Fruit fly (Drosophila melanogaster) whole organism, embryonic: ENCODE measurements around the gene Rtca.

ENCODE experiments used
- Adf1 ChIP-seq: fragments of 200-800 bp; sonication (Bioruptor generic); IDR thresholded peaks from 2 replicates; pipeline ENCODE4 v1.3.6; 2022; ENCODE audit warnings: missing biosample characterization, missing genetic modification characterization
- Bdp1 ChIP-seq: fragments of 200-800 bp; sonication (Bioruptor generic); optimal IDR thresholded peaks from 3 replicates; lab custom pipeline; 2016; ENCODE audit warnings: missing biosample characterization, missing genetic modification characterization
- CG10543 ChIP-seq: fragments of 200-800 bp; sonication (Bioruptor generic); optimal IDR thresholded peaks from 3 replicates; lab custom pipeline; 2017; ENCODE audit warnings: missing biosample characterization, mild to moderate bottlenecking, missing genetic modification characterization, moderate library complexity
- CG10979 ChIP-seq: fragments of 200-800 bp; sonication (Bioruptor generic); optimal IDR thresholded peaks from 2 replicates; lab custom pipeline; 2018; ENCODE audit warnings: missing biosample characterization, mild to moderate bottlenecking, missing genetic modification characterization, moderate library complexity
- CG11456 ChIP-seq: fragments of 200-800 bp; sonication (Bioruptor generic); IDR thresholded peaks from 3 replicates; pipeline ENCODE4 v1.3.6; 2022; ENCODE audit warnings: missing biosample characterization, missing genetic modification characterization
- CG11696 ChIP-seq: fragments of 200-800 bp; sonication (Bioruptor generic); IDR thresholded peaks from 2 replicates; pipeline ENCODE4 v1.3.6; 2022; ENCODE audit warnings: missing biosample characterization, missing genetic modification characterization
- CG12744 ChIP-seq: fragments of 200-800 bp; sonication (Bioruptor generic); optimal IDR thresholded peaks from 2 replicates; lab custom pipeline; 2016; ENCODE audit warnings: missing biosample characterization, missing genetic modification characterization
- CG13287 ChIP-seq: fragments of 200-800 bp; sonication (Bioruptor generic); IDR thresholded peaks from 2 replicates; pipeline ENCODE4 v1.3.6; 2022; ENCODE audit warnings: missing biosample characterization, missing genetic modification characterization; ENCODE audit not compliant: partially characterized antibody
- CG13296 ChIP-seq: fragments of 200-800 bp; sonication (Bioruptor generic); optimal IDR thresholded peaks from 3 replicates; lab custom pipeline; 2018; ENCODE audit warnings: missing biosample characterization, mild to moderate bottlenecking, missing genetic modification characterization
- CG13775 ChIP-seq: fragments of 200-800 bp; sonication (Bioruptor generic); optimal IDR thresholded peaks from 3 replicates; lab custom pipeline; 2017; ENCODE audit warnings: missing biosample characterization, mild to moderate bottlenecking, missing genetic modification characterization
- CG14667 ChIP-seq: fragments of 200-800 bp; sonication (Bioruptor generic); IDR thresholded peaks from 2 replicates; pipeline ENCODE4 v1.3.6; 2022; ENCODE audit warnings: missing biosample characterization, missing genetic modification characterization
- CG15269 ChIP-seq: fragments of 200-800 bp; sonication (Bioruptor generic); optimal IDR thresholded peaks from 2 replicates; lab custom pipeline; 2018; ENCODE audit warnings: missing biosample characterization, mild to moderate bottlenecking, missing genetic modification characterization, moderate library complexity
- CG15696 ChIP-seq: fragments of 200-800 bp; sonication (Bioruptor generic); optimal IDR thresholded peaks from 2 replicates; lab custom pipeline; 2019; ENCODE audit warnings: missing biosample characterization, mild to moderate bottlenecking, missing genetic modification characterization, moderate library complexity
- CG16863 ChIP-seq: fragments of 200-800 bp; sonication (Bioruptor generic); optimal IDR thresholded peaks from 3 replicates; lab custom pipeline; 2016; ENCODE audit warnings: missing biosample characterization, missing genetic modification characterization
- CG2129 ChIP-seq: fragments of 200-800 bp; sonication (Bioruptor generic); IDR thresholded peaks from 2 replicates; pipeline ENCODE4 v1.3.6; 2022; ENCODE audit warnings: missing biosample characterization, missing genetic modification characterization; ENCODE audit not compliant: partially characterized antibody
- CG3163 ChIP-seq: fragments of 200-800 bp; sonication (Bioruptor generic); optimal IDR thresholded peaks from 3 replicates; lab custom pipeline; 2016; ENCODE audit warnings: missing biosample characterization, missing genetic modification characterization
- CG33213 ChIP-seq: fragments of 200-800 bp; sonication (Bioruptor generic); optimal IDR thresholded peaks from 3 replicates; lab custom pipeline; 2016; ENCODE audit warnings: missing biosample characterization, missing genetic modification characterization
- CG3726 ChIP-seq: fragments of 200-800 bp; sonication (Bioruptor generic); IDR thresholded peaks from 3 replicates; pipeline ENCODE4, ENCODE4 v1.3.6; 2022; ENCODE audit warnings: missing biosample characterization, missing genetic modification characterization
- CG3995 ChIP-seq: fragments of 200-800 bp; sonication (Bioruptor generic); optimal IDR thresholded peaks from 3 replicates; lab custom pipeline; 2016; ENCODE audit warnings: missing biosample characterization, missing genetic modification characterization
- CG4282 ChIP-seq: fragments of 200-800 bp; sonication (Bioruptor generic); optimal IDR thresholded peaks from 2 replicates; lab custom pipeline; 2016; ENCODE audit warnings: missing biosample characterization, missing genetic modification characterization
- CG4360 ChIP-seq: fragments of 200-800 bp; sonication (Bioruptor generic); IDR thresholded peaks from 2 replicates; pipeline ENCODE4 v1.3.6; 2022; ENCODE audit warnings: missing biosample characterization, missing genetic modification characterization
- CG4707 ChIP-seq: fragments of 200-800 bp; sonication (Bioruptor generic); optimal IDR thresholded peaks from 2 replicates; lab custom pipeline; 2018; ENCODE audit warnings: missing biosample characterization, mild to moderate bottlenecking, missing genetic modification characterization, moderate library complexity
- CG6175 ChIP-seq: fragments of 200-800 bp; sonication (Bioruptor generic); IDR thresholded peaks from 3 replicates; pipeline ENCODE4 v1.3.6; 2022; ENCODE audit warnings: missing biosample characterization, missing genetic modification characterization
- CG7357 ChIP-seq: fragments of 200-800 bp; sonication (Bioruptor generic); IDR thresholded peaks from 3 replicates; pipeline ENCODE4 v1.3.6; 2022; ENCODE audit warnings: missing biosample characterization, missing genetic modification characterization
- D19A ChIP-seq: fragments of 200-800 bp; optimal IDR thresholded peaks from 3 replicates; lab custom pipeline; 2019; ENCODE audit warnings: missing biosample characterization, mild to moderate bottlenecking, missing genetic modification characterization, moderate library complexity
- Doc2 ChIP-seq: fragments of 200-800 bp; sonication (Bioruptor generic); IDR thresholded peaks from 2 replicates; pipeline ENCODE4 v1.3.6; 2022; ENCODE audit warnings: missing biosample characterization, missing genetic modification characterization
- Dref ChIP-seq: fragments of 200-800 bp; sonication (Bioruptor generic); IDR thresholded peaks from 2 replicates; pipeline ENCODE4 v1.3.6; 2022; ENCODE audit warnings: missing biosample characterization, missing genetic modification characterization
- Elba2 ChIP-seq: fragments of 200-800 bp; sonication (Bioruptor generic); optimal IDR thresholded peaks from 3 replicates; lab custom pipeline; 2016; ENCODE audit warnings: missing biosample characterization, missing genetic modification characterization
- GATAe ChIP-seq: fragments of 200-800 bp; sonication (Bioruptor generic); conservative IDR thresholded peaks from 2 replicates; pipeline ENCODE4 v1.3.6; 2022; ENCODE audit warnings: missing biosample characterization, missing genetic modification characterization
- HHEX ChIP-seq: fragments of 200-800 bp; sonication (Bioruptor generic); optimal IDR thresholded peaks from 3 replicates; lab custom pipeline; 2017; ENCODE audit warnings: missing biosample characterization, mild to moderate bottlenecking, missing genetic modification characterization, missing genetic modification reagents
- HLH3B ChIP-seq: fragments of 200-800 bp; sonication (Bioruptor generic); IDR thresholded peaks from 2 replicates; pipeline ENCODE4 v1.3.6; 2022; ENCODE audit warnings: missing biosample characterization, missing genetic modification characterization
- Hr39 ChIP-seq: fragments of >200 bp; optimal IDR thresholded peaks from 2 replicates; lab custom pipeline; 2017
- MESR4 ChIP-seq: fragments of 200-800 bp; sonication (Bioruptor generic); optimal IDR thresholded peaks from 2 replicates; lab custom pipeline; 2018; ENCODE audit warnings: missing biosample characterization, mild to moderate bottlenecking, missing genetic modification characterization, moderate library complexity
- Mad ChIP-seq: fragments of 200-800 bp; sonication (Bioruptor generic); optimal IDR thresholded peaks from 2 replicates; lab custom pipeline; 2016; ENCODE audit warnings: missing biosample characterization, missing genetic modification characterization
- Med ChIP-seq: fragments of 200-800 bp; sonication (Bioruptor generic); peaks from one replicate; lab custom pipeline; 2016; ENCODE audit warnings: missing biosample characterization, missing genetic modification characterization, mild to moderate bottlenecking, inconsistent platforms, moderate library complexity
- PHDP ChIP-seq: fragments of 200-800 bp; sonication (Bioruptor generic); optimal IDR thresholded peaks from 3 replicates; lab custom pipeline; 2018; ENCODE audit warnings: missing biosample characterization, mild to moderate bottlenecking, missing genetic modification characterization, moderate library complexity
- Ravus ChIP-seq: fragments of 200-800 bp; sonication (Bioruptor generic); IDR thresholded peaks from 2 replicates; pipeline ENCODE4 v1.3.6; 2022; ENCODE audit warnings: missing biosample characterization, missing genetic modification characterization
- Scr ChIP-seq: fragments of 200-800 bp; sonication (Bioruptor generic); IDR thresholded peaks from 2 replicates; pipeline ENCODE4 v1.3.6; 2022; ENCODE audit warnings: missing biosample characterization, missing genetic modification characterization; ENCODE audit not compliant: partially characterized antibody
- ac ChIP-seq: fragments of 200-800 bp; sonication (Bioruptor generic); optimal IDR thresholded peaks from 3 replicates; lab custom pipeline; 2017; ENCODE audit warnings: missing biosample characterization, mild to moderate bottlenecking, missing genetic modification characterization
- bab2 ChIP-seq: fragments of 200-800 bp; sonication (Bioruptor generic); optimal IDR thresholded peaks from 2 replicates; lab custom pipeline; 2016; ENCODE audit warnings: missing biosample characterization, missing genetic modification characterization
- bbx ChIP-seq: fragments of 200-800 bp; sonication (Bioruptor generic); IDR thresholded peaks from 2 replicates; pipeline ENCODE4 v1.3.6; 2022; ENCODE audit warnings: missing biosample characterization, missing genetic modification characterization; ENCODE audit not compliant: partially characterized antibody
- chinmo ChIP-seq: fragments of 200-800 bp; sonication (Bioruptor generic); IDR thresholded peaks from 4 replicates; pipeline ENCODE4 v1.3.6; 2022; ENCODE audit warnings: missing biosample characterization, missing genetic modification characterization; ENCODE audit not compliant: partially characterized antibody
- dati ChIP-seq: fragments of 200-800 bp; sonication (Bioruptor generic); IDR thresholded peaks from 2 replicates; pipeline ENCODE4 v1.3.6; 2022; ENCODE audit warnings: missing biosample characterization, missing genetic modification characterization
- h ChIP-seq: fragments of >200 bp; optimal IDR thresholded peaks from 2 replicates; lab custom pipeline; 2017
- hbn ChIP-seq: fragments of 200-800 bp; sonication (Bioruptor generic); IDR thresholded peaks from 2 replicates; pipeline ENCODE4 v1.3.6; 2022; ENCODE audit warnings: missing biosample characterization, missing genetic modification characterization; ENCODE audit not compliant: partially characterized antibody
- lab ChIP-seq: fragments of 200-800 bp; sonication (Bioruptor generic); optimal IDR thresholded peaks from 3 replicates; lab custom pipeline; 2017; ENCODE audit warnings: missing biosample characterization, missing genetic modification characterization, mild to moderate bottlenecking, moderate library complexity, missing genetic modification reagents
- lilli ChIP-seq: fragments of 200-800 bp; sonication (Bioruptor generic); optimal IDR thresholded peaks from 3 replicates; lab custom pipeline; 2016; ENCODE audit warnings: missing biosample characterization, missing genetic modification characterization
- run ChIP-seq: fragments of 200-800 bp; sonication (Bioruptor generic); optimal IDR thresholded peaks from 3 replicates; lab custom pipeline; 2018; ENCODE audit warnings: missing biosample characterization, mild to moderate bottlenecking, missing genetic modification characterization
- salm ChIP-seq: fragments of 200-800 bp; sonication (Bioruptor generic); optimal IDR thresholded peaks from 2 replicates; lab custom pipeline; 2018; ENCODE audit warnings: missing biosample characterization, mild to moderate bottlenecking, missing genetic modification characterization
- sens-2 ChIP-seq: fragments of 200-800 bp; sonication (Bioruptor generic); IDR thresholded peaks from 2 replicates; pipeline ENCODE4 v1.3.6; 2022; ENCODE audit warnings: missing biosample characterization, missing genetic modification characterization
- tup ChIP-seq: fragments of 200-800 bp; sonication (Bioruptor generic); optimal IDR thresholded peaks from 2 replicates; lab custom pipeline; 2016; ENCODE audit warnings: missing biosample characterization, mild to moderate bottlenecking, missing genetic modification characterization, moderate library complexity
- vfl ChIP-seq: fragments of 200-800 bp; sonication (Bioruptor generic); optimal IDR thresholded peaks from 2 replicates; lab custom pipeline; 2016; ENCODE audit warnings: missing biosample characterization, missing genetic modification characterization
- yki ChIP-seq: fragments of >200 bp; optimal IDR thresholded peaks from 3 replicates; lab custom pipeline; 2018

The Rtca gene

DNA sequence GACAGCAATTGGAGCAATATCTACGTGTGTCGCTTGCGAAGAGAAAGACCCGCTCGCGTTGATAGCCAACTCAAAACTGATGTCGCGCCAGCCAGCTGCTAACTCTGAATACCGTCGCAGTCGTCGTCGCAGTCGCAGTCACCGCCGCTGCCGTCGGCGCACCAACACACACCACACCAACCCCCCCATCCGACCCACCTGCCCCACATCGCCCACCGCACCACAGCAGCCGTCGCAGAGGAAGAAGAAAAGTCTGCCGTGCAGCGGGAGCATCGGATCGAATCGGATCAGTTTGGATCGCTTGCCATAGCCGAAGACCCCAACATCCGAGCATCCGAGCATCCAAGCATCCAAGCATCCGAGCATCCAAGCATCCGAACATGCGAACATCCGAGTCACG is 35.8 kb upstream of the Rtca start (continued):
- TF ChIP-seq ac (no peak), vfl (GFP tag; lab: Kevin White, UChicago) (no peak), sens-2 (0 out of 2 replicates have a peak, but pooled peaks have one; percentile 18), CG3163 (GFP tag; lab: Kevin White, UChicago) (no peak), Ravus (no peak), CG4707 (GFP tag; lab: Kevin White, UChicago) (no peak), HHEX (GFP tag; lab: Kevin White, UChicago) (no peak), CG10979 (tag; lab: Kevin White, UChicago) (no peak), CG15696 (no peak), MESR4 (GFP tag; lab: Kevin White, UChicago) (no peak), GATAe (GFP tag; lab: Robert Waterston, UW) (no peak), CG7357 (GFP tag; lab: Robert Waterston, UW) (no peak), Bdp1 (no peak), CG4360 (0 out of 2 replicates have a peak, but pooled peaks have one; percentile 9), CG3726 (no peak), Scr (GFP tag; lab: Robert Waterston, UW) (no peak), tup (GFP tag; lab: Kevin White, UChicago) (no peak), HLH3B (no peak), CG33213 (GFP tag; lab: Kevin White, UChicago) (no peak), lab (GFP tag; lab: Kevin White, UChicago) (no peak), CG10543 (GFP tag; lab: Kevin White, UChicago) (peak; percentile 89), CG4282 (GFP tag; lab: Kevin White, UChicago) (no peak), D19A (tag; lab: Kevin White, UChicago) (no peak), CG3995 (no peak), CG15269 (tag; lab: Kevin White, UChicago) (no peak), CG6175 (GFP tag; lab: Robert Waterston, UW) (peak; percentile 52; the same call in 1 of the 3 replicates), Elba2 (no peak), CG13775 (GFP tag; lab: Kevin White, UChicago) (no peak), chinmo (GFP tag; lab: Robert Waterston, UW) (peak; percentile 82), PHDP (tag; lab: Kevin White, UChicago) (no peak), Mad (no peak), CG16863 (GFP tag; lab: Kevin White, UChicago) (no peak), bbx (peak; percentile 41; the same call in 1 of the 2 replicates), Adf1 (GFP tag; lab: Robert Waterston, UW) (peak; percentile 95), h (lab: Kevin White, UChicago) (no peak), CG11696 (GFP tag; lab: Robert Waterston, UW) (no peak), CG11456 (no peak), lilli (GFP tag; lab: Kevin White, UChicago) (no peak), Hr39 (lab: Kevin White, UChicago) (no peak), Med (GFP tag; lab: Kevin White, UChicago) (peak; percentile 28), yki (no peak), CG14667 (GFP tag; lab: Robert Waterston, UW) (no peak), run (no peak), CG13287 (GFP tag; lab: Robert Waterston, UW) (peak; percentile 7; the same call in 1 of the 2 replicates), dati (GFP tag; lab: Robert Waterston, UW) (no peak), Doc2 (GFP tag; lab: Robert Waterston, UW) (no peak), Dref (GFP tag; lab: Robert Waterston, UW) (no peak), hbn (GFP tag; lab: Robert Waterston, UW) (no peak), CG12744 (GFP tag; lab: Kevin White, UChicago) (no peak), CG2129 (GFP tag; lab: Robert Waterston, UW) (no peak), CG13296 (GFP tag; lab: Kevin White, UChicago) (no peak), bab2 (GFP tag; lab: Kevin White, UChicago) (no peak), salm (tag; lab: Kevin White, UChicago) (no peak)
